Worm (Caenorhabditis elegans): Measurements from ENCODE around the gene nspf-1.

- TF ChIP-seq zag-1 (tag; optimal IDR thresholded peaks at IDR 0.05) (no peak), ztf-4 (tag; optimal IDR thresholded peaks at IDR 0.05) (no peak), snpc-4 (tag; optimal IDR thresholded peaks at IDR 0.05) (no peak), mdl-1 (tag; optimal IDR thresholded peaks at IDR 0.05) (no peak)
These were observed 2.6 kb upstream of the nspf-1 start for ce11 chrII:2684783-2685182.

All from whole organism, L2 larva.